Worm (Caenorhabditis elegans): ENCODE results near the gene cup-14.

DNA sequence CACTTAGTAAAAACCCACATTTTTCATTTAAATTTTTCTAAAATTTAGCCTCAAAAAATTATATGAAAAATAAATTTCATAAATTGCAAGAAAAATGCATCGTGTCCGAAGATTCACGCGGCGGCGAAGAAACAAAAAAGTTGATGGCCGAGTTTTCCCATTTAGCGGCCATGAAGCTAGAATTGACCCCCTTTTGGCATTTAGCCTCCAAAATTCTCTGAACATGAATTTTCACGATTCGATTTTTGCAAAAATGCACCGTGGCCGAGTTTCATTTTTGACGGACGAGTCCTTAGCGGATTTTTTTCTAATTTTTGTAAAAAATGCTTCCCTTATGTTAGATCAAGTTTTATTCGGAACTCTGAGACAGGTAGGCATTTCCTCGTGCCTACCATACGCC is 56.5 kb downstream of the cup-14 start:
- TF ChIP-seq ceh-82 (tag; optimal IDR thresholded peaks at IDR 0.05): no peak
- TF ChIP-seq mdl-1 (tag; optimal IDR thresholded peaks at IDR 0.05): no peak
- TF ChIP-seq tbx-2 (tag; optimal IDR thresholded peaks at IDR 0.05): no peak
- no peak for TF ChIP-seq R02D3.7 (tag; optimal IDR thresholded peaks at IDR 0.05)
- TF ChIP-seq egl-27 (tag; optimal IDR thresholded peaks at IDR 0.05): no peak
- TF ChIP-seq daf-12 (tag; optimal IDR thresholded peaks at IDR 0.05): no peak
- no peak for TF ChIP-seq elt-2 (tag; optimal IDR thresholded peaks at IDR 0.05)
- no peak for TF ChIP-seq ztf-11 (tag; optimal IDR thresholded peaks at IDR 0.05)
- TF ChIP-seq fkh-10 (GFP tag; optimal IDR thresholded peaks at IDR 0.05): no peak
- TF ChIP-seq snpc-4 (tag; optimal IDR thresholded peaks at IDR 0.05): no peak
- TF ChIP-seq fos-1 (tag; optimal IDR thresholded peaks at IDR 0.05): no peak
- TF ChIP-seq nfya-1 (tag; optimal IDR thresholded peaks at IDR 0.05; ENCODE audit: insufficient read depth): no peak

Measured in whole organism, L3 larva.